Fruit fly (Drosophila melanogaster): ENCODE measurements around the gene CG34174.

Gene CG34174

dm6 chr2L:2202853-2203717 lies 11.0 kb upstream of the CG34174 start (continued):
- TF ChIP-seq Abd-B (GFP tag; optimal IDR thresholded peaks at IDR 0.05) (peak; percentile 21), Hr78 (GFP tag; optimal IDR thresholded peaks at IDR 0.05) (no peak), CG12744 (GFP tag; optimal IDR thresholded peaks at IDR 0.05) (no peak), luna (GFP tag; optimal IDR thresholded peaks at IDR 0.05) (no peak), sqz (GFP tag; optimal IDR thresholded peaks at IDR 0.05) (peak; percentile 70), CG9215 (GFP tag; IDR thresholded peaks at IDR 0.05) (0 out of 2 replicates have a peak, but pooled peaks have one; percentile 11), CG8089 (GFP tag; optimal IDR thresholded peaks at IDR 0.05) (no peak), grn (GFP tag; optimal IDR thresholded peaks at IDR 0.05) (no peak), CG32532 (GFP tag; IDR thresholded peaks at IDR 0.05) (peak; percentile 45; the same call in 1 of the 2 replicates), Doc3 (GFP tag; IDR thresholded peaks at IDR 0.05; ENCODE audit: partially characterized antibody) (no peak), CG10543 (GFP tag; optimal IDR thresholded peaks at IDR 0.05) (peak; percentile 53), CG8359 (GFP tag; optimal IDR thresholded peaks at IDR 0.05; ENCODE audit: borderline replicate concordance) (no peak), CG18764 (GFP tag; optimal IDR thresholded peaks at IDR 0.05) (no peak), NfI (GFP tag; optimal IDR thresholded peaks at IDR 0.05) (no peak), fu2 (GFP tag; optimal IDR thresholded peaks at IDR 0.05) (no peak), Sox100B (GFP tag; optimal IDR thresholded peaks at IDR 0.05) (no peak), nerfin-1 (tag; optimal IDR thresholded peaks at IDR 0.05) (no peak), Ptx1 (GFP tag; IDR thresholded peaks at IDR 0.05) (no peak), vnd (GFP tag; IDR thresholded peaks at IDR 0.05; ENCODE audit: partially characterized antibody) (no peak), jigr1 (GFP tag; IDR thresholded peaks at IDR 0.05) (no peak), GATAe (GFP tag; conservative IDR thresholded peaks at IDR 0.05) (no peak), CG1832 (GFP tag; optimal IDR thresholded peaks at IDR 0.05) (no peak), CG30020 (tag; optimal IDR thresholded peaks at IDR 0.05) (no peak), CG12104 (GFP tag; optimal IDR thresholded peaks at IDR 0.05) (no peak), CG2199 (GFP tag; IDR thresholded peaks at IDR 0.05) (peak; percentile 85; the same call in 2 of the 3 replicates), sr (GFP tag; IDR thresholded peaks at IDR 0.05) (0 out of 3 replicates have a peak, but pooled peaks have one; percentile 25), sob (GFP tag; IDR thresholded peaks at IDR 0.05) (peak; percentile 33; the same call in 1 of the 2 replicates), Hmr (GFP tag; optimal IDR thresholded peaks at IDR 0.05) (no peak), CG10321 (GFP tag; IDR thresholded peaks at IDR 0.05) (peak; percentile 46; the same call in 1 of the 2 replicates), Bgb (GFP tag; IDR thresholded peaks at IDR 0.05; ENCODE audit: partially characterized antibody) (peak; percentile 66), Max (GFP tag; optimal IDR thresholded peaks at IDR 0.05) (no peak), MBD-R2 (GFP tag; IDR thresholded peaks at IDR 0.05) (peak; percentile 22; the same call in 1 of the 2 replicates), ewg (GFP tag; optimal IDR thresholded peaks at IDR 0.05) (no peak), pita (GFP tag; optimal IDR thresholded peaks at IDR 0.05) (no peak), HHEX (GFP tag; optimal IDR thresholded peaks at IDR 0.05) (no peak), CG13894 (tag; optimal IDR thresholded peaks at IDR 0.05) (peak; percentile 43), Trl (optimal IDR thresholded peaks at IDR 0.05) (peak; percentile 62 to 69), Trl (GFP tag; optimal IDR thresholded peaks at IDR 0.05) (no peak), zen (tag; optimal IDR thresholded peaks at IDR 0.05) (no peak), Hey (tag; optimal IDR thresholded peaks at IDR 0.05) (peak; percentile 41), zf30C (GFP tag; optimal IDR thresholded peaks at IDR 0.05) (no peak), hbn (GFP tag; IDR thresholded peaks at IDR 0.05; ENCODE audit: partially characterized antibody) (peak; percentile 20; the same call in 1 of the 2 replicates), Pdp1 (GFP tag; optimal IDR thresholded peaks at IDR 0.05) (peak in 1 of 2 experiments; percentile 37), CG4424 (GFP tag; optimal IDR thresholded peaks at IDR 0.05) (no peak), jing (GFP tag; optimal IDR thresholded peaks at IDR 0.05) (no peak), Ada2b (GFP tag; IDR thresholded peaks at IDR 0.05) (no peak), mam (GFP tag; optimal IDR thresholded peaks at IDR 0.05) (no peak), CoRest (tag; optimal IDR thresholded peaks at IDR 0.05) (peak; percentile 0)

Data from whole organism, embryonic.